Worm (Caenorhabditis elegans): ENCODE results near the gene W09D6.4.

W09D6.4 gene

ce11 chrIII:11119176-11119853, 39.8 kb downstream of the W09D6.4 start, which contains the start of the genes sup-35 and Y48A6C.4:
TSS of gene sup-35 (minus strand) at chrIII:11119226.
TSS of gene Y48A6C.4 (plus strand) at chrIII:11119803.
- 0 out of 2 replicates have a peak, but pooled peaks have one; percentile 57 for TF ChIP-seq klf-2 (GFP tag; conservative IDR thresholded peaks at IDR 0.05)
- no peak for TF ChIP-seq tab-1 (GFP tag; IDR thresholded peaks at IDR 0.05)
- TF ChIP-seq ztf-23 (GFP tag; IDR thresholded peaks at IDR 0.05): peak; percentile 71
- TF ChIP-seq ztf-29 (GFP tag; IDR thresholded peaks at IDR 0.05): no peak
- TF ChIP-seq cog-1 (tag; optimal IDR thresholded peaks at IDR 0.05): peak; percentile 77
- TF ChIP-seq ref-1 (GFP tag; conservative IDR thresholded peaks at IDR 0.05): 0 out of 2 replicates have a peak, but pooled peaks have one; percentile 33
- 0 out of 2 replicates have a peak, but pooled peaks have one; percentile 66 for TF ChIP-seq flt-1 (GFP tag; IDR thresholded peaks at IDR 0.05)

ce11 chrIII:11123844-11124243, 44.3 kb downstream of the W09D6.4 start:
- 0 out of 2 replicates have a peak, but pooled peaks have one; percentile 15 for TF ChIP-seq flt-1 (GFP tag; IDR thresholded peaks at IDR 0.05)
- TF ChIP-seq ztf-23 (GFP tag; IDR thresholded peaks at IDR 0.05): no peak
- TF ChIP-seq med-1 (GFP tag; optimal IDR thresholded peaks at IDR 0.05; ENCODE audit: insufficient read depth): no peak
- TF ChIP-seq T22C8.4 (GFP tag; IDR thresholded peaks at IDR 0.05): no peak
- TF ChIP-seq cog-1 (tag; optimal IDR thresholded peaks at IDR 0.05): no peak
- no peak for TF ChIP-seq klf-2 (GFP tag; conservative IDR thresholded peaks at IDR 0.05)

- TF ChIP-seq klf-2 (GFP tag; conservative IDR thresholded peaks at IDR 0.05): no peak
- no peak for TF ChIP-seq T22C8.4 (GFP tag; IDR thresholded peaks at IDR 0.05)
- no peak for TF ChIP-seq med-1 (GFP tag; optimal IDR thresholded peaks at IDR 0.05; ENCODE audit: insufficient read depth)
- no peak for TF ChIP-seq ztf-23 (GFP tag; IDR thresholded peaks at IDR 0.05)
- no peak for TF ChIP-seq tab-1 (GFP tag; IDR thresholded peaks at IDR 0.05)
- TF ChIP-seq cog-1 (tag; optimal IDR thresholded peaks at IDR 0.05): no peak
- no peak for TF ChIP-seq ref-1 (GFP tag; conservative IDR thresholded peaks at IDR 0.05)
- no peak for TF ChIP-seq flt-1 (GFP tag; IDR thresholded peaks at IDR 0.05)
- no peak for TF ChIP-seq ztf-29 (GFP tag; IDR thresholded peaks at IDR 0.05)
These were observed 48.0 kb downstream of the W09D6.4 start, which contains the start of gene Y48A6C.8 for ce11 chrIII:11127528-11127927. TSS of gene Y48A6C.8 (minus strand) at chrIII:11127628.

- TF ChIP-seq flt-1 (GFP tag; IDR thresholded peaks at IDR 0.05) (no peak), T22C8.4 (GFP tag; IDR thresholded peaks at IDR 0.05) (peak; percentile 37; the same call in 1 of the 2 replicates), klf-2 (GFP tag; conservative IDR thresholded peaks at IDR 0.05) (no peak)
These were observed 49.8 kb downstream of the W09D6.4 start for ce11 chrIII:11129363-11129762.

Data from whole organism, midembryonic.